Fruit fly (Drosophila melanogaster) whole organism: ENCODE data around the gene Adi1.

Experiments used
- CG8478 ChIP-seq: fragments of >200 bp; optimal IDR thresholded peaks from 2 replicates; lab custom pipeline; 2018; ENCODE audit warnings: inconsistent platforms
- Dll ChIP-seq: fragments of >200 bp; optimal IDR thresholded peaks from 2 replicates; lab custom pipeline; 2017
- EcR ChIP-seq, 2 experiments: fragments of >200 bp; optimal IDR thresholded peaks; 2 replicates each; lab custom pipeline; 2017; ENCODE audit warnings: missing biosample characterization in 2 of 2, missing genetic modification characterization in 2 of 2, missing genetic modification reagents in 2 of 2
- pan ChIP-seq: fragments of >200 bp; optimal IDR thresholded peaks from 2 replicates; lab custom pipeline; 2017
- psq ChIP-seq: fragments of >200 bp; optimal IDR thresholded peaks from 2 replicates; lab custom pipeline; 2017
- usp ChIP-seq: fragments of >200 bp; optimal IDR thresholded peaks from 2 replicates; lab custom pipeline; 2017; ENCODE audit warnings: missing biosample characterization, missing genetic modification characterization, mixed read lengths

Gene Adi1

DNA sequence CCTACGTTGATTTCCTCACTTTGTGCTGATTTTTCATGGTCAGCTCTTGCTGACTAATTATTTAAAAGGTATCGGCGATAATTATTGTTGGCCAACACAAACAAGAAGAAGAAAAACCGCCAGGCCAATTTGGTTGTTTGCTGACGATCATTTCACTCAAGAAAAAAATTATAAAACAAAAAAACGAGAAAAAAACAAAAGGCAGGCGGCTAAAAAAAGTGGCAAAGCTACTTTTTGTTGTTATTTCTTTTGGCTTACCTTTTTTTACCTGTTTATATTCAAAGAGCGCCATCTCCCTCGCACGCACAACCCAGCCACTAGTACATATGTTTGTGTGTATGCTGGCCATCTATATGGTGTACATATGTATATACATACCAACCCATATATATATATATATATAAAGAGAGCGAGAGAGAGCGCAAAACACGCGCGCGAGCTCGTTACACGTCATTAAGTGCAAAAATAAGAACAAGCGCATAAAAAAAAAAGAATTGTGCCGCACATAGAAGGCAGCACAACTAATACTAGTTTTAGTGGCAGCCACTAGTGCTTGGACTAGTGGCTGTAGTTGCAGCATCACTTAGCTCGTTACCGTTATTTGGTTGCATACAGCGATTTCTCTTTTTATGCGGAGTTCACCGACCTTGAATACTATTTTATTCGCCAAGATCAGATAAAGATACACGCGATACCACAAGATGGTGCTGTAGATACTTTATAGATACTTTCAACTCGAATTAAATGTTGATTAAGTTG is 12.6 kb downstream of the Adi1 start:
- TF ChIP-seq EcR (GFP tag; optimal IDR thresholded peaks at IDR 0.05; lab: Kevin White, UChicago) (no peak), usp (no peak), pan (lab: Kevin White, UChicago) (no peak), Dll (lab: Kevin White, UChicago) (no peak), psq (lab: Kevin White, UChicago) (no peak), CG8478 (lab: Kevin White, UChicago) (no peak)

dm6 chr3L:10677816-10678215 is 14.6 kb downstream of the Adi1 start:
- no peak for TF ChIP-seq psq (lab: Kevin White, UChicago)
- TF ChIP-seq Dll (lab: Kevin White, UChicago), result no peak
- no peak for TF ChIP-seq EcR (GFP tag; optimal IDR thresholded peaks at IDR 0.05; lab: Kevin White, UChicago)
- TF ChIP-seq CG8478 (lab: Kevin White, UChicago), result no peak
- no peak for TF ChIP-seq pan (lab: Kevin White, UChicago)
- TF ChIP-seq usp, result no peak

DNA sequence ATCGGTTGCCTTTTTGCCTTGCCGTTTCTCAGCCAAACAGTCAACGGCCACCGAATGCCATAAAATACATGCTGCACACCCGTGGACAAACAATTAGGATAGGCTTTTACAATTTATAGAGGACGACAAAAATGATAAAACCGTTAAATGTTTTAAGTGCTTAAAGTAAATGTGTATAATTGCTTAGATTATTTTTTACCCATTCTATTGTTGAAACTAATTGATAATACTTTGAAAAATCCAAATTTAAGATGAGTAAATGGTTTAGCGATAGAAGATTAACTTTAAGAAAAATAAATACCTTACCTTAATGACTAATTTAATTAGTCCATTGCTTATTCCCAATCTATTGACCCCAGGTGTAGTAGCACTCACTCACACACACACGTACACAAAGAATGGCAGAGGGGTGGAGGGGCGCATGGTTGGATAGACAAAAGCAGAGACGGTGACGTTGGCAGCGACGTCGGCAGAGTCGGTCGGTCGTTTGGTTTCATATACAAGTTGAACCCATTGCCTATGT is 15.4 kb downstream of the Adi1 start:
- TF ChIP-seq usp, result no peak
- no peak for TF ChIP-seq CG8478 (lab: Kevin White, UChicago)
- TF ChIP-seq EcR (GFP tag; optimal IDR thresholded peaks at IDR 0.05; lab: Kevin White, UChicago), result no peak
- TF ChIP-seq pan (lab: Kevin White, UChicago), result no peak
- TF ChIP-seq psq (lab: Kevin White, UChicago), result no peak
- TF ChIP-seq Dll (lab: Kevin White, UChicago), result no peak

dm6 chr3L:10679711-10680154 is 16.6 kb downstream of the Adi1 start:
- no peak for TF ChIP-seq pan (lab: Kevin White, UChicago)
- no peak for TF ChIP-seq psq (lab: Kevin White, UChicago)
- no peak for TF ChIP-seq EcR (GFP tag; optimal IDR thresholded peaks at IDR 0.05; lab: Kevin White, UChicago)
- TF ChIP-seq Dll (lab: Kevin White, UChicago), result no peak
- no peak for TF ChIP-seq CG8478 (lab: Kevin White, UChicago)
- no peak for TF ChIP-seq usp

DNA sequence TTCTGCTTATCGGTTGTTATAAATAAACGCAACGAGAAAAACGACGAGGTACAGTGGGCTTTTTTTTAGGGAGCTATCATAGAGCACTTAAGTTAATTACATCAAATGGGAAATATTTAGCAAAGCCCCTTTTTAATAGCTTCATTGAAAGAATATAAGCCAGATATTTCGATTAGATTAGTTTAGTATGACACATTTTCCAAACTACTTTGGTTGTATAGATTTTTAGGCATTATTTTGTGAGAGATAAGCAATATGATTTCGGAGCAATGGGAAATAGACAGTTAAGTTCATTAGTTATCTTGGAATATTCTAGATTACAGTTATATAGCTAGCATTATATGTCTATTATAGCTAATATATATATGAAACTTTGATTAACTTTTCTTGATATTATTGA is 17.0 kb downstream of the Adi1 start:
- TF ChIP-seq Dll (lab: Kevin White, UChicago) (no peak), CG8478 (lab: Kevin White, UChicago) (no peak), EcR (GFP tag; optimal IDR thresholded peaks at IDR 0.05; lab: Kevin White, UChicago) (no peak), usp (no peak), pan (lab: Kevin White, UChicago) (no peak), psq (lab: Kevin White, UChicago) (no peak)

dm6 chr3L:10680728-10681306 is 17.6 kb downstream of the Adi1 start:
- TF ChIP-seq pan (lab: Kevin White, UChicago), result no peak
- TF ChIP-seq usp, result no peak
- TF ChIP-seq Dll (lab: Kevin White, UChicago), result no peak
- TF ChIP-seq EcR (GFP tag; optimal IDR thresholded peaks at IDR 0.05; lab: Kevin White, UChicago), result no peak
- TF ChIP-seq psq (lab: Kevin White, UChicago), result no peak
- TF ChIP-seq CG8478 (lab: Kevin White, UChicago), result no peak

DNA sequence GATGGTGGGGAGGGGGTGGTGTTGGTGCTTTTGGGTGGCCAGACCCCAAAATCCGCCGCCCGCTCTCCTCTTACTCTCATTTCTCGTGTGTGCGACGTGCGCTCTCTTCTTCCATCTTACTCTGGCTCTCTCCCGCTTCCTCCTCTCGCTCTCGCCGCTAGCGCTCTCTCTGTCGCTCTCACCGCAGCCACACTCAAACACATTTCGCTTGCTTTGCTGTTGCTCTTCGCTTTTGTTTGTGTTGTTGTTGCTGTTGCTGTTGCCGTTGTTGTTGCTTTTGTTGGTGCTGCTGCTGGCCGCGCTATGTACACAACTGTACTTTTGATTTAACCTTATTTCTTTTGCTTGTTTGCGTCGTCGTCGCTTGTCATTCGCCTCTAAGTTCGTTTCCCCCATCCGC is 18.6 kb downstream of the Adi1 start:
- TF ChIP-seq usp (no peak), CG8478 (lab: Kevin White, UChicago) (peak; percentile 17), Dll (lab: Kevin White, UChicago) (peak; percentile 99)

DNA sequence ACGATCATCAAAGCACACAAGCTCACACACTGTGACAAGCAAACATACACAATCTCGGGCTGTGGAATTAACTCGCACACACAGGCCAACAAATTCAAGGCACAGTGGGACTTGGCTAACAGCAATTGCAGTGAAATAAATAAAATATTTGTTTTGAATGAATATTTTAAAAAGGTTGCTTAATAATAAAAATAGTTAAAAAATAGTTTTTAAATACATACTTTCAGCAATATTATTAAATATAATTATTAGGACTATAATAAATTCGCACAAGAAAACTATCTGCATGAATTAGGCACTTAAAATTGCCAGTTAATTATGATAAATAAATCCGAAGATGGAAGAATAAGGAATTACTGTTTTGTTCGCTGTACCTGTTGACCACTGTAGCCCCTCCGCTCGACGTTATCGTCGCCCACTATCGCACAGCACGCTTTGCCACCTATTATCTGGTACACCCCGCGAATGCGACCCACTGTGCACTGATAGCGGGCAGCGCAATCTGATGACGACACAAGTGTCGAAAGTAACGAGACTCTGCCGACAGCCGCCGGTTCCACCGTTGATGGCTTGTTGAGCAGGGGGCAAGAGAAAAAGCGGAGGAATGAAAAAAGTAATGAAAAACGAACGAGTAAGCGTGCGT is 19.7 kb downstream of the Adi1 start:
- TF ChIP-seq psq (lab: Kevin White, UChicago), result no peak
- no peak for TF ChIP-seq CG8478 (lab: Kevin White, UChicago)
- no peak for TF ChIP-seq Dll (lab: Kevin White, UChicago)
- no peak for TF ChIP-seq EcR (GFP tag; optimal IDR thresholded peaks at IDR 0.05; lab: Kevin White, UChicago)
- no peak for TF ChIP-seq pan (lab: Kevin White, UChicago)
- no peak for TF ChIP-seq usp

DNA sequence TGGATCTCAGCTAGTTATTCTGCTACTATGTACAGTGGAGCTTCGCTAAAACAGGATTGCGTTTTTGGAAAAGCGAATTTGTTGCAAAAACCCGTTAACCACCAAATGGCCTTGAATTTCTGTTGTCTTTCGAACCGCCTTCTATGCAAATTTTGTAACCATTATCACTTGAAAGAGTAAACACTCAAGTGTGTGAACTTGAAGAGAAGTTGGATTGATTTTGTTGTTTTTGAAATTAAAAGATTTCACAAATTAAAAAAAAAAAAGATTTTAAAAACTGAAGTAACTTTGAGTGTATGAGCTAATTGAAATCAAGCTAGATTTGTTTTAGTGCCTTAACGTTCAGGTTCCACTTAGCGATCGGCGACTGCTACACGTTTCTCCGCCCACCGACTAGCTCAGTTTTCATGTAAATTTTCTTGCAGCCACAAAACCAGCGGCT is 20.7 kb downstream of the Adi1 start:
- TF ChIP-seq psq (lab: Kevin White, UChicago) (no peak), pan (lab: Kevin White, UChicago) (no peak), Dll (lab: Kevin White, UChicago) (no peak), CG8478 (lab: Kevin White, UChicago) (no peak), EcR (GFP tag; optimal IDR thresholded peaks at IDR 0.05; lab: Kevin White, UChicago) (no peak), usp (no peak)

- TF ChIP-seq pan (lab: Kevin White, UChicago), result no peak
- no peak for TF ChIP-seq EcR (GFP tag; optimal IDR thresholded peaks at IDR 0.05; lab: Kevin White, UChicago)
- no peak for TF ChIP-seq usp
- TF ChIP-seq Dll (lab: Kevin White, UChicago), result no peak
- TF ChIP-seq psq (lab: Kevin White, UChicago), result no peak
- TF ChIP-seq CG8478 (lab: Kevin White, UChicago), result no peak
These were observed 21.3 kb downstream of the Adi1 start for dm6 chr3L:10684492-10684891.

DNA sequence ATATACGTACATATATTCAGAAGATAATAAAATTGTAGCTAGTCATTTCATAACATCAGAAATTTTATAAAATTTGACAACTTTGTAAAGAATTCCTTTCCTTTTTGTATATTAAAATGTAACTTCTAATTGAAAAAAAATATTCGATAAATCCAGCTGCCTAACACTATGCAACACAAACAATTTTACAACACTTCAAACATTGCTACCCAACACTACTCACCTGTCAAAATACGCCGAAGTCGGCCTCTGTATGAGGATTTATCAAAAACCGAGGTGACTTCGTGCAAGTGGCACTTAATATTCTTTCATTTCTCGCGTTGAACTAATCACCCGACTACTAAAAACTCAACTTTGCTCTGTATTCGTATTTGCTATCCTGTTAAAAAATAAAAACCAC is 23.4 kb downstream of the Adi1 start:
- TF ChIP-seq CG8478 (lab: Kevin White, UChicago), result no peak
- no peak for TF ChIP-seq pan (lab: Kevin White, UChicago)
- TF ChIP-seq psq (lab: Kevin White, UChicago), result no peak
- no peak for TF ChIP-seq EcR (GFP tag; optimal IDR thresholded peaks at IDR 0.05; lab: Kevin White, UChicago)
- no peak for TF ChIP-seq usp
- no peak for TF ChIP-seq Dll (lab: Kevin White, UChicago)
